Fruit fly (Drosophila melanogaster): ENCODE results near the gene RhoL.

DNA sequence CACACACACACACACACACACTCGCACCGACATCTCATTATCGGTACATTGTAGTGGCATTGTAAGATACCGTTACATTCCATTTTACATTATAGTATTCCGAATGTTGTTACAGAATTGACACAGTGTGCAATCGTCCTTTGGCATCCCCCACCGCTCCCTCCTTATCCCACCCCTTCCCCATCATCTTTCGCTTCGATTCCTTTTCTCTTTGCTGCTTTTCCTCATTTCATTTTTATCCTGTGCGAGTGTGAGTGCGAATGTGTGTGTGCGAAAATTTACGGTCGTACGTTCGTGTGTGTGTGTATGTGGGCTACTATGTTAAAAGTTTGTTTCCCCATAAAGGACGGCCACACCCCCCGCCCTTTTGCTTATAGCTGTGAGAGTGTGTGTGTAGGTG is 10.3 kb downstream of the RhoL start:
- TF ChIP-seq brk (GFP tag; optimal IDR thresholded peaks at IDR 0.05) (no peak), Myc (optimal IDR thresholded peaks at IDR 0.05) (no peak)
